Fruit fly (Drosophila melanogaster) whole organism, embryonic: Measurements from ENCODE around the gene dock.

Experiments
- Antp ChIP-seq: fragments of 200-800 bp; sonication (Bioruptor generic); optimal IDR thresholded peaks from 3 replicates; lab custom pipeline; 2016; ENCODE audit warnings: missing biosample characterization, missing genetic modification characterization
- Bteb2 ChIP-seq: fragments of 200-800 bp; sonication (Bioruptor generic); optimal IDR thresholded peaks from 2 replicates; lab custom pipeline; 2016; ENCODE audit warnings: missing biosample characterization, missing genetic modification characterization
- CG10267 ChIP-seq: fragments of 200-800 bp; sonication (Bioruptor generic); optimal IDR thresholded peaks from 2 replicates; lab custom pipeline; 2018; ENCODE audit warnings: missing biosample characterization, mild to moderate bottlenecking, missing genetic modification characterization, moderate library complexity
- CG11723 ChIP-seq: fragments of 200-800 bp; sonication (Bioruptor generic); optimal IDR thresholded peaks from 2 replicates; lab custom pipeline; 2017; ENCODE audit warnings: missing biosample characterization, mild to moderate bottlenecking, missing genetic modification characterization
- CG13424 ChIP-seq: fragments of 200-800 bp; sonication (Bioruptor generic); optimal IDR thresholded peaks from 2 replicates; lab custom pipeline; 2019; ENCODE audit warnings: missing biosample characterization, mild to moderate bottlenecking, missing genetic modification characterization, moderate library complexity
- CG13894 ChIP-seq: fragments of 200-800 bp; sonication (Bioruptor generic); optimal IDR thresholded peaks from 3 replicates; lab custom pipeline; 2018; ENCODE audit warnings: missing biosample characterization, mild to moderate bottlenecking, missing genetic modification characterization, moderate library complexity
- CG15479 ChIP-seq: fragments of 200-800 bp; sonication (Bioruptor generic); optimal IDR thresholded peaks from 3 replicates; lab custom pipeline; 2019; ENCODE audit warnings: missing biosample characterization, mild to moderate bottlenecking, missing genetic modification characterization, moderate library complexity
- CG17568 ChIP-seq: fragments of 200-800 bp; sonication (Bioruptor generic); optimal IDR thresholded peaks from 2 replicates; lab custom pipeline; 2018; ENCODE audit warnings: missing biosample characterization, mild to moderate bottlenecking, missing genetic modification characterization, moderate library complexity
- CG2116 ChIP-seq: fragments of 200-800 bp; sonication (Bioruptor generic); optimal IDR thresholded peaks from 3 replicates; lab custom pipeline; 2018; ENCODE audit warnings: missing biosample characterization, mild to moderate bottlenecking, missing genetic modification characterization
- CG30020 ChIP-seq: fragments of 200-800 bp; optimal IDR thresholded peaks from 2 replicates; lab custom pipeline; 2019; ENCODE audit warnings: missing biosample characterization, mild to moderate bottlenecking, missing genetic modification characterization, moderate library complexity
- CG33213 ChIP-seq: fragments of 200-800 bp; sonication (Bioruptor generic); optimal IDR thresholded peaks from 3 replicates; lab custom pipeline; 2016; ENCODE audit warnings: missing biosample characterization, missing genetic modification characterization
- CG34376 ChIP-seq: fragments of 200-800 bp; sonication (Bioruptor generic); optimal IDR thresholded peaks from 2 replicates; lab custom pipeline; 2018; ENCODE audit warnings: missing biosample characterization, mild to moderate bottlenecking, missing genetic modification characterization
- CG34422 ChIP-seq: fragments of 200-800 bp; sonication (Bioruptor generic); IDR thresholded peaks from 3 replicates; pipeline ENCODE4 v1.3.6; 2022; ENCODE audit warnings: missing biosample characterization, missing genetic modification characterization
- CG4328 ChIP-seq: fragments of 200-800 bp; sonication (Bioruptor generic); optimal IDR thresholded peaks from 3 replicates; lab custom pipeline; 2017; ENCODE audit warnings: missing biosample characterization, missing genetic modification reagents, missing genetic modification characterization
- CG43689 ChIP-seq: fragments of 200-800 bp; sonication (Bioruptor generic); IDR thresholded peaks from 2 replicates; pipeline ENCODE4 v1.3.6; 2022; ENCODE audit warnings: missing biosample characterization, missing genetic modification characterization
- CG6765 ChIP-seq: fragments of 200-800 bp; sonication (Bioruptor generic); optimal IDR thresholded peaks from 3 replicates; lab custom pipeline; 2017; ENCODE audit warnings: missing biosample characterization, mild to moderate bottlenecking, missing genetic modification characterization
- CG6791 ChIP-seq: fragments of 200-800 bp; sonication (Bioruptor generic); IDR thresholded peaks from 3 replicates; pipeline ENCODE4 v1.3.6; 2022; ENCODE audit warnings: missing biosample characterization, missing genetic modification characterization; ENCODE audit not compliant: partially characterized antibody
- CG7928 ChIP-seq: fragments of 200-800 bp; sonication (Bioruptor generic); optimal IDR thresholded peaks from 2 replicates; lab custom pipeline; 2017; ENCODE audit warnings: missing biosample characterization, mild to moderate bottlenecking, missing genetic modification characterization
- CG8290 ChIP-seq, 3 experiments: fragments of 200-800 bp; sonication (Bioruptor generic); optimal IDR thresholded peaks; 2 replicates each; lab custom pipeline; 2016 to 2019; ENCODE audit warnings: missing biosample characterization in 3 of 3, missing genetic modification characterization in 3 of 3, mild to moderate bottlenecking in 2 of 3, moderate library complexity in 1 of 3
- Dek ChIP-seq: fragments of 200-800 bp; sonication (Bioruptor generic); optimal IDR thresholded peaks from 3 replicates; lab custom pipeline; 2019; ENCODE audit warnings: missing biosample characterization, mild to moderate bottlenecking, missing genetic modification characterization, moderate library complexity
- Dll ChIP-seq: fragments of 200-800 bp; sonication (Bioruptor generic); IDR thresholded peaks from 4 replicates; pipeline ENCODE4 v1.3.6; 2022; ENCODE audit warnings: missing biosample characterization, missing genetic modification characterization; ENCODE audit not compliant: partially characterized antibody
- Ets65A ChIP-seq: fragments of 200-800 bp; sonication (Bioruptor generic); peaks from one replicate; lab custom pipeline; 2016; ENCODE audit warnings: missing biosample characterization, missing genetic modification characterization
- Meics ChIP-seq: fragments of 200-800 bp; sonication (Bioruptor generic); optimal IDR thresholded peaks from 2 replicates; lab custom pipeline; 2017; ENCODE audit warnings: missing biosample characterization, mild to moderate bottlenecking, missing genetic modification characterization
- Optix ChIP-seq: fragments of 200-800 bp; sonication (Bioruptor generic); IDR thresholded peaks from 3 replicates; pipeline ENCODE4 v1.3.6; 2022; ENCODE audit warnings: missing biosample characterization, missing genetic modification characterization
- Ptx1 ChIP-seq: fragments of 200-800 bp; sonication (Bioruptor generic); IDR thresholded peaks from 2 replicates; pipeline ENCODE4 v1.3.6; 2022; ENCODE audit warnings: missing biosample characterization, missing genetic modification characterization
- Sox100B ChIP-seq: fragments of 200-800 bp; sonication (Bioruptor generic); optimal IDR thresholded peaks from 3 replicates; lab custom pipeline; 2018; ENCODE audit warnings: missing biosample characterization, mild to moderate bottlenecking, missing genetic modification characterization
- Tbp ChIP-seq: fragments of >200 bp; optimal IDR thresholded peaks from 2 replicates; lab custom pipeline; 2018; ENCODE audit warnings: missing biosample characterization, missing genetic modification characterization
- ash1 ChIP-seq: fragments of 200-800 bp; sonication (Bioruptor generic); optimal IDR thresholded peaks from 2 replicates; lab custom pipeline; 2018; ENCODE audit warnings: missing biosample characterization, mild to moderate bottlenecking, missing genetic modification characterization
- cas ChIP-seq: fragments of 200-800 bp; sonication (Bioruptor generic); IDR thresholded peaks from 2 replicates; pipeline ENCODE4 v1.3.6; 2022; ENCODE audit warnings: missing biosample characterization, missing genetic modification characterization
- cato ChIP-seq: fragments of 200-800 bp; sonication (Bioruptor generic); optimal IDR thresholded peaks from 2 replicates; lab custom pipeline; 2016; ENCODE audit warnings: missing biosample characterization, missing genetic modification characterization, borderline replicate concordance
- cg ChIP-seq: fragments of 200-800 bp; sonication (Bioruptor generic); optimal IDR thresholded peaks from 3 replicates; lab custom pipeline; 2019; ENCODE audit warnings: missing biosample characterization, mild to moderate bottlenecking, missing genetic modification characterization, moderate library complexity
- crp ChIP-seq, 2 experiments: fragments of 200-800 bp; sonication (Bioruptor generic); optimal IDR thresholded peaks; 2 replicates in 1 of 2; 3 replicates in 1 of 2; lab custom pipeline; 2017; ENCODE audit warnings: missing biosample characterization in 2 of 2, missing genetic modification characterization in 2 of 2, mild to moderate bottlenecking in 1 of 2, moderate library complexity in 1 of 2
- emc ChIP-seq: fragments of 200-800 bp; sonication (Bioruptor generic); optimal IDR thresholded peaks from 2 replicates; lab custom pipeline; 2016; ENCODE audit warnings: missing biosample characterization, missing genetic modification characterization
- fd64A ChIP-seq: fragments of 200-800 bp; sonication (Bioruptor generic); optimal IDR thresholded peaks from 3 replicates; lab custom pipeline; 2018; ENCODE audit warnings: missing biosample characterization, mild to moderate bottlenecking, missing genetic modification characterization
- grau ChIP-seq: fragments of 200-800 bp; optimal IDR thresholded peaks from 3 replicates; lab custom pipeline; 2019; ENCODE audit warnings: missing biosample characterization, mild to moderate bottlenecking, missing genetic modification characterization, moderate library complexity
- h ChIP-seq: fragments of >200 bp; optimal IDR thresholded peaks from 2 replicates; lab custom pipeline; 2017
- her ChIP-seq: fragments of 200-800 bp; sonication (Bioruptor generic); optimal IDR thresholded peaks from 2 replicates; lab custom pipeline; 2016; ENCODE audit warnings: missing biosample characterization, missing genetic modification characterization
- lov ChIP-seq, 2 experiments: fragments of 200-800 bp in 1 of 2; fragments of >200 bp in 1 of 2; sonication (Bioruptor generic) in 1 of 2; IDR thresholded peaks in 1 of 2; optimal IDR thresholded peaks in 1 of 2; 2 replicates in 1 of 2; 3 replicates in 1 of 2; pipeline versions ENCODE4 v1.3.6 to Lab custom; 2017 to 2022; ENCODE audit warnings: missing biosample characterization in 1 of 2, missing genetic modification characterization in 1 of 2
- mld ChIP-seq: fragments of 200-800 bp; sonication (Bioruptor generic); IDR thresholded peaks from 3 replicates; pipeline ENCODE4 v1.3.6; 2022; ENCODE audit warnings: missing biosample characterization, missing genetic modification characterization; ENCODE audit not compliant: partially characterized antibody
- pho ChIP-seq: fragments of 200-800 bp; sonication (Bioruptor generic); optimal IDR thresholded peaks from 2 replicates; lab custom pipeline; 2016; ENCODE audit warnings: missing biosample characterization, missing genetic modification characterization
- shn ChIP-seq: fragments of 200-800 bp; sonication (Bioruptor generic); optimal IDR thresholded peaks from 3 replicates; lab custom pipeline; 2016; ENCODE audit warnings: missing biosample characterization, missing genetic modification characterization
- slp2 ChIP-seq: fragments of 200-800 bp; sonication (Bioruptor generic); optimal IDR thresholded peaks from 2 replicates; lab custom pipeline; 2016; ENCODE audit warnings: missing biosample characterization, missing genetic modification characterization
- tap ChIP-seq: fragments of 200-800 bp; optimal IDR thresholded peaks from 3 replicates; lab custom pipeline; 2019; ENCODE audit warnings: missing biosample characterization, mild to moderate bottlenecking, missing genetic modification characterization, moderate library complexity
- tll ChIP-seq, 2 experiments: fragments of 200-800 bp in 1 of 2; fragments of >200 bp in 1 of 2; sonication (Bioruptor generic) in 1 of 2; optimal IDR thresholded peaks; 2 replicates each; lab custom pipeline; 2017 to 2019; ENCODE audit warnings: missing biosample characterization in 2 of 2, missing genetic modification characterization in 2 of 2, mild to moderate bottlenecking in 1 of 2, moderate library complexity in 1 of 2
- toy ChIP-seq: fragments of 200-800 bp; sonication (Bioruptor generic); IDR thresholded peaks from 2 replicates; pipeline ENCODE4 v1.3.6; 2022; ENCODE audit warnings: missing biosample characterization, missing genetic modification characterization
- vnd ChIP-seq: fragments of 200-800 bp; sonication (Bioruptor generic); IDR thresholded peaks from 3 replicates; pipeline ENCODE4 v1.3.6; 2022; ENCODE audit warnings: missing biosample characterization, missing genetic modification characterization; ENCODE audit not compliant: partially characterized antibody
- wdn ChIP-seq: fragments of 200-800 bp; sonication (Bioruptor generic); IDR thresholded peaks from 2 replicates; pipeline ENCODE4 v1.3.6; 2022; ENCODE audit warnings: missing biosample characterization, missing genetic modification characterization
- wor ChIP-seq: fragments of 200-800 bp; sonication (Bioruptor generic); IDR thresholded peaks from 2 replicates; pipeline ENCODE4 v1.3.6; 2022; ENCODE audit warnings: missing biosample characterization, missing genetic modification characterization
- zf30C ChIP-seq: fragments of 200-800 bp; sonication (Bioruptor generic); optimal IDR thresholded peaks from 3 replicates; lab custom pipeline; 2018; ENCODE audit warnings: missing biosample characterization, mild to moderate bottlenecking, missing genetic modification characterization

The dock gene

dm6 chr2L:821242-821985 is 4.4 kb upstream of the dock start, which contains the start of gene CG3662 (continued):
- TF ChIP-seq CG34422 (GFP tag; lab: Robert Waterston, UW) (peak; percentile 43; the same call in 1 of the 3 replicates), cg (GFP tag; lab: Kevin White, UChicago) (no peak), pho (GFP tag; lab: Kevin White, UChicago) (no peak), mld (no peak), CG15479 (peak; percentile 81), emc (GFP tag; lab: Kevin White, UChicago) (no peak), zf30C (peak; percentile 4), Tbp (no peak), her (GFP tag; lab: Kevin White, UChicago) (peak; percentile 60), CG30020 (tag; lab: Kevin White, UChicago) (no peak), Antp (GFP tag; lab: Kevin White, UChicago) (no peak), Sox100B (no peak), CG2116 (GFP tag; lab: Kevin White, UChicago) (peak; percentile 65), CG43689 (no peak), tll (GFP tag; optimal IDR thresholded peaks at IDR 0.05; lab: Kevin White, UChicago) (no peak), CG11723 (GFP tag; lab: Kevin White, UChicago) (no peak), Optix (GFP tag; lab: Robert Waterston, UW) (no peak), grau (tag; lab: Kevin White, UChicago) (peak; percentile 19), CG33213 (GFP tag; lab: Kevin White, UChicago) (peak; percentile 22), cato (GFP tag; lab: Kevin White, UChicago) (no peak), Bteb2 (GFP tag; lab: Kevin White, UChicago) (no peak), cas (GFP tag; lab: Robert Waterston, UW) (no peak), ash1 (GFP tag; lab: Kevin White, UChicago) (no peak), Ets65A (GFP tag; lab: Kevin White, UChicago) (no peak), vnd (GFP tag; lab: Robert Waterston, UW) (no peak), Meics (no peak), Dek (tag; lab: Kevin White, UChicago) (peak; percentile 34), CG4328 (GFP tag; lab: Kevin White, UChicago) (no peak), slp2 (no peak), CG6791 (GFP tag; lab: Robert Waterston, UW) (no peak), CG8290 (GFP tag; optimal IDR thresholded peaks at IDR 0.05; lab: Kevin White, UChicago) (no peak), CG8290 (tag; optimal IDR thresholded peaks at IDR 0.05; lab: Kevin White, UChicago) (no peak), fd64A (no peak), CG6765 (no peak), wdn (GFP tag; lab: Robert Waterston, UW) (no peak), CG10267 (tag; lab: Kevin White, UChicago) (peak; percentile 55), CG13894 (tag; lab: Kevin White, UChicago) (peak; percentile 40), tap (tag; lab: Kevin White, UChicago) (no peak), Dll (GFP tag; lab: Robert Waterston, UW) (peak; percentile 49; the same call in 2 of the 4 replicates), CG13424 (tag; lab: Kevin White, UChicago) (no peak), CG17568 (no peak), CG7928 (GFP tag; lab: Kevin White, UChicago) (no peak), shn (GFP tag; lab: Kevin White, UChicago) (no peak), lov (optimal IDR thresholded peaks at IDR 0.05; lab: Kevin White, UChicago) (no peak), lov (GFP tag; IDR thresholded peaks at IDR 0.05; lab: Robert Waterston, UW) (no peak), h (lab: Kevin White, UChicago) (no peak), crp (GFP tag; optimal IDR thresholded peaks at IDR 0.05; lab: Kevin White, UChicago) (no peak), CG34376 (peak; percentile 46), toy (no peak), wor (GFP tag; lab: Robert Waterston, UW) (no peak), Ptx1 (no peak)
